Worm (Caenorhabditis elegans): ENCODE data around the gene iglr-1.

iglr-1 gene

DNA sequence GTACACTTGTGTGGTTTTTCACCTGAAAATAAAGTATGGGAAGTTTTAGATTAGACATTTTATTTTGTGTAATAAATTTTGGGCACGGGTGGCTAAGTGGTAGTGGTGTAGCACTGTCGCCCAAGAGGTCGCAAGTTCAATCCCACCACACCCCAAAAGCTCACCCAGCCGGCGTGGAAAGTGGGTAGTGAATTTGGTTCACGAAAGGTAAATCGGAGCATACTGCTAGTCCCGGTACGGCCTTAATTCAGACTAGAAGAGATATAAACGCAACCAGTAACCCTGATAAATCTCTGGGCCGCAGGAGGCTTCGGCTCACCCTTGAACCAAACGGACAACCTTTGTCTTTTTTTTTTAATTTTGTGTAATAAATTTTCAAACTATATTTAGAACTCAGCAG is 39.4 kb downstream of the iglr-1 start:
- TF ChIP-seq mdl-1 (tag; optimal IDR thresholded peaks at IDR 0.05) (no peak), ama-1 (optimal IDR thresholded peaks at IDR 0.05) (no peak), mab-5 (tag; optimal IDR thresholded peaks at IDR 0.05) (no peak), nhr-11 (tag; optimal IDR thresholded peaks at IDR 0.05) (no peak), nhr-77 (tag; optimal IDR thresholded peaks at IDR 0.05) (no peak), nhr-237 (tag; optimal IDR thresholded peaks at IDR 0.05) (no peak), peb-1 (tag; optimal IDR thresholded peaks at IDR 0.05) (no peak), nhr-25 (tag; optimal IDR thresholded peaks at IDR 0.05) (no peak), sma-3 (GFP tag; optimal IDR thresholded peaks at IDR 0.05) (no peak), unc-62 (GFP tag; optimal IDR thresholded peaks at IDR 0.05) (no peak), ztf-11 (tag; optimal IDR thresholded peaks at IDR 0.05) (no peak), skn-1 (tag; optimal IDR thresholded peaks at IDR 0.05) (no peak), ztf-1 (GFP tag; conservative IDR thresholded peaks at IDR 0.05) (no peak), lin-11 (tag; optimal IDR thresholded peaks at IDR 0.05) (no peak), R02D3.7 (tag; optimal IDR thresholded peaks at IDR 0.05) (no peak), egl-27 (tag; optimal IDR thresholded peaks at IDR 0.05) (no peak), ceh-82 (tag; optimal IDR thresholded peaks at IDR 0.05) (no peak), ztf-4 (tag; optimal IDR thresholded peaks at IDR 0.05) (no peak)

DNA sequence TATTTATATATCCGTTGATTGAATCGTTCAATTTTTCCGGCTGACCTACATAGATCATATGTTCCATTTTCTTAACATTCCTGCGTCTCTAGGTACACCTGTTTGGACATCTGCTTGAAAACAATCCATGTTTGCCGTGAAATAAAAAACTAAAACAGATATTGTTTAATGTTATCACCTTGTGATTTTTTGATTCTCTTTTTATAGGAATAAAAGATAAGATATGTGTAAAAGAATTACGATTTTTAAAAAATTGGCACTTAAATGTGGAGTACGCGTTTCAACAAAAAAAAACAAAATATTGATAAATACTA is 43.9 kb downstream of the iglr-1 start:
- no peak for TF ChIP-seq ceh-82 (tag; optimal IDR thresholded peaks at IDR 0.05)

DNA sequence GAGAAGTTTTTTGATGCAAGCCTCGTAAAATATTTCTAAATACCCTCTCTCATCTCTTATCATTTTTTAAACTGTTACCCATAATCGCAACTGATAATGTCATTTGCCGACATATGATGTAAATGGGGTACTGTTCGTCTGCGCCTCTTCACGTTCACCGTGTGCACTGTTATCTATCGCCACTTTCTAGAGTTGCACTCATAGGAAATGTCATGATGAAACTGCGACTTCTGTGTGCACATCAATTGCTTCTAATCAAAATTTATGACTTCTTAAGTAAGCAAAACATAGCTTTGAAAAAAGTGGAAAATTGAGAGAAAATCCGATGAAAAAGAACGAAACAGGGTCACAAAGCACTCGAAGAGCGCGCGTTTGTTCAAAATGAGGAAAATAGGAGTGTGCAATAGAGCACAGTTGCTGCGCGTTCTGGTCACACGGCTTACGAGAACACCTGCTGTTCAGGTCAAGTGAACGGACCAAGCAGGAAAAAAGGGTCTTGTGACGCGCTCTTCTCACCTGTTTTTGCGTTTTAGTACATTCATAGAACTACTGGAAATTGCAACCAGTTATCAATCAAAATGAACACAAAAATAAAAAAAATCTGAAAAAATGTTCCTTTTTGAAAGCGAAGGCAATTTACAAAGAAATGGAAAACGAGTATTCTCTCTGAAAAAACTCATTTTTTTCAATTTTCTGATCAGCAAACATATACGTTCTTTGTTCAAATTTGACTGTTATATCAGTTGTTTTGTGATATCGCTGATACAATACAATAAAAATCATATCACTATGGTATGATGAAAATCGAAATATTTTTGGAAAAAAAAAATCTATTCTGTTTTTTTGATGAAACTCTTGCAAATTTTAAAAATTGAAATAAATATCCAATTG is 44.5 kb downstream of the iglr-1 start:
- no peak for TF ChIP-seq alr-1 (tag; optimal IDR thresholded peaks at IDR 0.05)
- peak; percentile 60 for TF ChIP-seq gmeb-1 (tag; optimal IDR thresholded peaks at IDR 0.05)
- no peak for TF ChIP-seq nhr-77 (tag; optimal IDR thresholded peaks at IDR 0.05)
- TF ChIP-seq lin-13 (GFP tag; optimal IDR thresholded peaks at IDR 0.05), result no peak
- no peak for TF ChIP-seq mbf-1 (tag; optimal IDR thresholded peaks at IDR 0.05)
- no peak for TF ChIP-seq sem-4 (tag; optimal IDR thresholded peaks at IDR 0.05)
- peak; percentile 70 for TF ChIP-seq crh-2 (tag; optimal IDR thresholded peaks at IDR 0.05)
- peak; percentile 99 for TF ChIP-seq nhr-129 (tag; optimal IDR thresholded peaks at IDR 0.05)
- peak; percentile 49 for TF ChIP-seq F13H6.1 (tag; optimal IDR thresholded peaks at IDR 0.05)
- TF ChIP-seq unc-55 (GFP tag; optimal IDR thresholded peaks at IDR 0.05), result peak; percentile 36
- TF ChIP-seq nhr-25 (tag; optimal IDR thresholded peaks at IDR 0.05), result peak; percentile 39
- peak; percentile 19 for TF ChIP-seq nhr-21 (tag; optimal IDR thresholded peaks at IDR 0.05)
- no peak for TF ChIP-seq lin-39 (tag; optimal IDR thresholded peaks at IDR 0.05)
- TF ChIP-seq ama-1 (optimal IDR thresholded peaks at IDR 0.05), result no peak
- TF ChIP-seq mab-5 (tag; optimal IDR thresholded peaks at IDR 0.05), result no peak
- TF ChIP-seq egl-27 (tag; optimal IDR thresholded peaks at IDR 0.05), result no peak
- TF ChIP-seq ceh-82 (tag; optimal IDR thresholded peaks at IDR 0.05), result no peak
- TF ChIP-seq C34F6.9 (tag; optimal IDR thresholded peaks at IDR 0.05), result peak; percentile 45
- TF ChIP-seq nhr-11 (tag; optimal IDR thresholded peaks at IDR 0.05), result no peak
- no peak for TF ChIP-seq aly-2 (tag; optimal IDR thresholded peaks at IDR 0.05)
- TF ChIP-seq skn-1 (tag; optimal IDR thresholded peaks at IDR 0.05), result peak; percentile 26
- no peak for TF ChIP-seq ztf-1 (GFP tag; conservative IDR thresholded peaks at IDR 0.05)
- TF ChIP-seq elt-3 (tag; optimal IDR thresholded peaks at IDR 0.05), result no peak
- no peak for TF ChIP-seq peb-1 (tag; optimal IDR thresholded peaks at IDR 0.05)
- no peak for TF ChIP-seq snpc-4 (tag; optimal IDR thresholded peaks at IDR 0.05)
- no peak for TF ChIP-seq unc-39 (tag; optimal IDR thresholded peaks at IDR 0.05)
- peak; percentile 53 for TF ChIP-seq sma-9 (GFP tag; optimal IDR thresholded peaks at IDR 0.05)
- no peak for TF ChIP-seq sma-9 (tag; optimal IDR thresholded peaks at IDR 0.05)
- TF ChIP-seq nhr-10 (tag; optimal IDR thresholded peaks at IDR 0.05), result no peak
- TF ChIP-seq elt-1 (tag; optimal IDR thresholded peaks at IDR 0.05), result no peak
- no peak for TF ChIP-seq blmp-1 (tag; optimal IDR thresholded peaks at IDR 0.05; ENCODE audit: insufficient read depth)
- no peak for TF ChIP-seq nhr-12 (tag; optimal IDR thresholded peaks at IDR 0.05)
- no peak for TF ChIP-seq ztf-4 (tag; optimal IDR thresholded peaks at IDR 0.05)
- TF ChIP-seq lsy-2 (tag; optimal IDR thresholded peaks at IDR 0.05), result peak in 1 of 2 experiments; percentile 43
- no peak for TF ChIP-seq ZK546.5 (tag; optimal IDR thresholded peaks at IDR 0.05)
- TF ChIP-seq nhr-237 (tag; optimal IDR thresholded peaks at IDR 0.05), result no peak
- peak; percentile 14 for TF ChIP-seq sma-3 (GFP tag; optimal IDR thresholded peaks at IDR 0.05)
- peak; percentile 83 for TF ChIP-seq fos-1 (tag; optimal IDR thresholded peaks at IDR 0.05)
- no peak for TF ChIP-seq zag-1 (tag; optimal IDR thresholded peaks at IDR 0.05)
- no peak for TF ChIP-seq unc-62 (GFP tag; optimal IDR thresholded peaks at IDR 0.05)
- no peak for TF ChIP-seq Y55F3AM.14 (GFP tag; optimal IDR thresholded peaks at IDR 0.05)
- TF ChIP-seq ceh-16 (tag; optimal IDR thresholded peaks at IDR 0.05), result no peak
- TF ChIP-seq dmd-4 (tag; optimal IDR thresholded peaks at IDR 0.05), result no peak

All from whole organism, L2 larva.